Worm (Caenorhabditis elegans) whole organism, L3 larva: ENCODE results near the gene nlf-1.
A peak's percentile ranks its signal among the peaks of the same experiment; 100 is the strongest.

Experiments used
- aly-2 ChIP-seq: fragments of 150-350 bp; optimal IDR thresholded peaks from 2 replicates; lab custom pipeline; 2014; ENCODE audit warnings: missing biosample characterization, missing genetic modification characterization
- ama-1 ChIP-seq: fragments of 150-350 bp; optimal IDR thresholded peaks from 2 replicates; lab custom pipeline; 2018
- nhr-43 ChIP-seq: sonication (generic microtip); optimal IDR thresholded peaks from 2 replicates; lab custom pipeline; 2016; ENCODE audit warnings: mild to moderate bottlenecking, missing genetic modification characterization, missing compliant biosample characterization; ENCODE audit not compliant: poor library complexity, severe bottlenecking
- nhr-77 ChIP-seq: fragments of 150-350 bp; optimal IDR thresholded peaks from 2 replicates; lab custom pipeline; 2014; ENCODE audit warnings: missing biosample characterization, missing genetic modification characterization
- tbx-2 ChIP-seq: sonication (generic microtip); optimal IDR thresholded peaks from 2 replicates; lab custom pipeline; 2016; ENCODE audit warnings: mild to moderate bottlenecking, missing genetic modification characterization, missing compliant biosample characterization

DNA sequence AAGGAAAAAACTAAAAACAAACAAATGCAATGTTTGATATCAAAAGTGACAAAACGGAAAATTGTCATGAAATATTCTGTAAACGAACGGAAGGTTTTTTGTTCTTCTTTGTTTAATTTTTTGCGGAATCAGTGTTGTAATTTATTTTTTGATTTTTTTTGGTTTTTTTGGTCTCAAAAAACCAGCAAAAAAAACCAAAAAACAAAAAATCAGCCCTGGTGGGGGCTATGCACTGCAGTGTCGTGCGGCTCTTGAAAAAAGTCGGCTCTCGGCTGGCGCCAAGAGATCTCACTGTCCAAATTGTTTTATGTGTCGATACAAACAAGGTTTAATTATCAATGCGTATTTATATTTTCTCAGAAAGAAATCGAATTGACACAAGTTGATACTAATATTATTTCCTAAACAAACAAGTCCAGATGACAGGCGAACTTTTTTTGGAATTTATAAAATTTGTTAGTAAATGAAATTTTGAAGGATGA, 4.9 kb downstream of the nlf-1 start:
- no peak for TF ChIP-seq aly-2
- no peak for TF ChIP-seq nhr-77 (tag; lab: Kevin White, UChicago)
- peak; percentile 95 for TF ChIP-seq ama-1 (lab: Kevin White, UChicago)
- TF ChIP-seq nhr-43 (tag; lab: Kevin White, UChicago) = no peak
- TF ChIP-seq tbx-2 = no peak
